Worm (Caenorhabditis elegans) whole organism, L2 larva: ENCODE data around the gene F52H2.15.
A peak's percentile ranks its signal among the peaks of the same experiment; 100 is the strongest.

Source experiments
- C34F6.9 ChIP-seq: fragments of 150-350 bp; optimal IDR thresholded peaks from 2 replicates; lab custom pipeline; 2014; ENCODE audit warnings: missing biosample characterization, missing genetic modification characterization
- F13H6.1 ChIP-seq: sonication (generic microtip); optimal IDR thresholded peaks from 2 replicates; lab custom pipeline; 2016; ENCODE audit warnings: missing genetic modification characterization, missing compliant biosample characterization
- R02D3.7 ChIP-seq: fragments of 150-350 bp; optimal IDR thresholded peaks from 2 replicates; lab custom pipeline; 2014; ENCODE audit warnings: missing biosample characterization, missing genetic modification characterization
- ZK546.5 ChIP-seq: sonication (generic microtip); optimal IDR thresholded peaks from 2 replicates; lab custom pipeline; 2017; ENCODE audit warnings: missing biosample characterization, missing genetic modification characterization
- ama-1 ChIP-seq: fragments of 150-350 bp; optimal IDR thresholded peaks from 2 replicates; lab custom pipeline; 2018; ENCODE audit warnings: inconsistent platforms
- blmp-1 ChIP-seq: sonication (generic microtip); optimal IDR thresholded peaks from 2 replicates; lab custom pipeline; 2017; ENCODE audit warnings: missing genetic modification characterization, mild to moderate bottlenecking, missing compliant biosample characterization, antibody characterized with exemption, moderate library complexity; ENCODE audit not compliant: insufficient read depth
- ceh-16 ChIP-seq: fragments of 150-350 bp; optimal IDR thresholded peaks from 2 replicates; lab custom pipeline; 2014; ENCODE audit warnings: missing biosample characterization, missing genetic modification characterization
- ceh-82 ChIP-seq: fragments of 150-350 bp; optimal IDR thresholded peaks from 2 replicates; lab custom pipeline; 2014; ENCODE audit warnings: missing biosample characterization, missing genetic modification characterization
- crh-2 ChIP-seq: sonication (generic microtip); optimal IDR thresholded peaks from 2 replicates; lab custom pipeline; 2017; ENCODE audit warnings: missing biosample characterization, missing genetic modification characterization
- dmd-4 ChIP-seq: sonication (generic microtip); optimal IDR thresholded peaks from 2 replicates; lab custom pipeline; 2017; ENCODE audit warnings: missing biosample characterization, missing genetic modification characterization
- elt-1 ChIP-seq: fragments of 150-350 bp; optimal IDR thresholded peaks from 2 replicates; lab custom pipeline; 2014; ENCODE audit warnings: missing biosample characterization, missing genetic modification characterization
- fos-1 ChIP-seq: fragments of 150-350 bp; optimal IDR thresholded peaks from 2 replicates; lab custom pipeline; 2014; ENCODE audit warnings: missing biosample characterization, missing genetic modification characterization
- gmeb-1 ChIP-seq: fragments of 150-350 bp; optimal IDR thresholded peaks from 2 replicates; lab custom pipeline; 2014; ENCODE audit warnings: missing biosample characterization, missing genetic modification characterization
- lin-11 ChIP-seq: fragments of 150-350 bp; sonication (generic microtip); optimal IDR thresholded peaks from 2 replicates; lab custom pipeline; 2014; ENCODE audit warnings: missing biosample characterization, missing genetic modification characterization, inconsistent platforms, mixed read lengths
- lin-39 ChIP-seq: fragments of 150-350 bp; optimal IDR thresholded peaks from 2 replicates; lab custom pipeline; 2014; ENCODE audit warnings: missing biosample characterization, missing genetic modification reagents, missing genetic modification characterization
- mbf-1 ChIP-seq: sonication (generic microtip); optimal IDR thresholded peaks from 2 replicates; lab custom pipeline; 2017; ENCODE audit warnings: missing biosample characterization, missing genetic modification characterization
- mdl-1 ChIP-seq, 2 experiments: fragments of 150-350 bp in 1 of 2; sonication (generic microtip) in 1 of 2; optimal IDR thresholded peaks; 2 replicates each; lab custom pipeline; 2017; ENCODE audit warnings: missing biosample characterization in 2 of 2, missing genetic modification characterization in 2 of 2
- nhr-10 ChIP-seq: sonication (generic microtip); optimal IDR thresholded peaks from 2 replicates; lab custom pipeline; 2017; ENCODE audit warnings: missing biosample characterization, missing genetic modification characterization
- nhr-12 ChIP-seq: fragments of 150-350 bp; optimal IDR thresholded peaks from 2 replicates; lab custom pipeline; 2014; ENCODE audit warnings: missing biosample characterization, missing genetic modification characterization
- nhr-129 ChIP-seq: fragments of 150-350 bp; optimal IDR thresholded peaks from 2 replicates; lab custom pipeline; 2014; ENCODE audit warnings: missing biosample characterization, missing genetic modification characterization
- nhr-21 ChIP-seq: fragments of 150-350 bp; optimal IDR thresholded peaks from 2 replicates; lab custom pipeline; 2014; ENCODE audit warnings: missing biosample characterization, missing genetic modification characterization
- nhr-23 ChIP-seq: fragments of 150-350 bp; optimal IDR thresholded peaks from 2 replicates; lab custom pipeline; 2014; ENCODE audit warnings: missing biosample characterization, missing genetic modification reagents, missing genetic modification characterization
- nhr-25 ChIP-seq: fragments of 150-350 bp; sonication (generic microtip); optimal IDR thresholded peaks from 3 replicates; lab custom pipeline; 2014; ENCODE audit warnings: missing biosample characterization, missing genetic modification characterization
- nhr-6 ChIP-seq: fragments of 150-350 bp; optimal IDR thresholded peaks from 2 replicates; lab custom pipeline; 2014; ENCODE audit warnings: missing biosample characterization, missing genetic modification characterization
- nhr-77 ChIP-seq: fragments of 150-350 bp; optimal IDR thresholded peaks from 2 replicates; lab custom pipeline; 2014; ENCODE audit warnings: missing biosample characterization, missing genetic modification characterization
- skn-1 ChIP-seq: sonication (generic microtip); optimal IDR thresholded peaks from 2 replicates; lab custom pipeline; 2017; ENCODE audit warnings: missing biosample characterization, missing genetic modification characterization
- sma-9 ChIP-seq, 2 experiments: fragments of 150-350 bp in 1 of 2; sonication (generic microtip) in 1 of 2; optimal IDR thresholded peaks; 2 replicates each; lab custom pipeline; 2014 to 2016; ENCODE audit warnings: missing genetic modification characterization in 2 of 2, mild to moderate bottlenecking in 1 of 2, missing biosample characterization in 1 of 2, missing compliant biosample characterization in 1 of 2, missing genetic modification reagents in 1 of 2, moderate library complexity in 1 of 2
- unc-55 ChIP-seq: fragments of 150-350 bp; sonication (generic microtip); optimal IDR thresholded peaks from 3 replicates; lab custom pipeline; 2014; ENCODE audit warnings: missing biosample characterization, missing genetic modification reagents, missing genetic modification characterization
- unc-62 ChIP-seq: fragments of 150-350 bp; optimal IDR thresholded peaks from 2 replicates; lab custom pipeline; 2014; ENCODE audit warnings: missing biosample characterization, missing genetic modification reagents, missing genetic modification characterization
- zag-1 ChIP-seq: fragments of 150-350 bp; optimal IDR thresholded peaks from 2 replicates; lab custom pipeline; 2014; ENCODE audit warnings: missing biosample characterization, missing genetic modification characterization
- ztf-1 ChIP-seq: fragments of 200-800 bp; sonication (Bioruptor generic); conservative IDR thresholded peaks from 2 replicates; pipeline ENCODE4 v1.3.6; 2022; ENCODE audit warnings: missing genetic modification characterization, missing compliant biosample characterization
- ztf-11 ChIP-seq: sonication (generic microtip); optimal IDR thresholded peaks from 2 replicates; lab custom pipeline; 2017; ENCODE audit warnings: missing biosample characterization, missing genetic modification characterization
- ztf-4 ChIP-seq: fragments of 150-350 bp; optimal IDR thresholded peaks from 2 replicates; lab custom pipeline; 2014; ENCODE audit warnings: missing biosample characterization, missing genetic modification characterization

The F52H2.15 gene

DNA sequence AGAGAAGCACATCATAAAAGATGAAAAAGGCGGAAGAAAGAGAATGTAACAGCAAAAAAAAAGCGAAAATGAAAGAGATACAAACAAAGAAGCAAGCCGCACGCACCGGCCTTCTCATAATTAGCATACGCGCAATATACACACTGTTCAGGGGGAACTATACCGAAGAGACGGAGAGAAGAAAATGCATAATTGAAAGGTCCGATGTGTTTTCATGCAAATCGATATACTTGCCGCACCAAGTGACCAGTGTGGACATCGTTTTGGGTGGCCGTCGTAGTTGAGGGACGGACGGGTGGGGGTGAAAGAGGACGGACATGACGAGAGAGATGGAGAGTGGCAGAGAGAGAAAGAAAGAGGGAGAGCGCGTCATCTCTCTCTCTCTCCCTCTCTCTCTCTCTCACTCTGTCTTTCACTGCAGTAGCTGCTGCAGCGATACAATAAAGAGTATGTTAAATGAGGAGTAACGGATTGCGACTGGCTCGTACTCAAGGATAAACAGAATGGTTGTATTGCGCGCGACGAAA, 28.8 kb upstream of the F52H2.15 start (continued):
- peak; percentile 94 for TF ChIP-seq sma-9 (GFP tag; optimal IDR thresholded peaks at IDR 0.05; lab: Kevin White, UChicago)
- no peak for TF ChIP-seq sma-9 (tag; optimal IDR thresholded peaks at IDR 0.05; lab: Kevin White, UChicago)
- TF ChIP-seq ztf-1 (GFP tag; lab: Robert Waterston, UW): no peak
- TF ChIP-seq R02D3.7 (tag; lab: Kevin White, UChicago): no peak
- no peak for TF ChIP-seq dmd-4 (tag; lab: Kevin White, UChicago)
- TF ChIP-seq, all 48 proteins: peak for 26

DNA sequence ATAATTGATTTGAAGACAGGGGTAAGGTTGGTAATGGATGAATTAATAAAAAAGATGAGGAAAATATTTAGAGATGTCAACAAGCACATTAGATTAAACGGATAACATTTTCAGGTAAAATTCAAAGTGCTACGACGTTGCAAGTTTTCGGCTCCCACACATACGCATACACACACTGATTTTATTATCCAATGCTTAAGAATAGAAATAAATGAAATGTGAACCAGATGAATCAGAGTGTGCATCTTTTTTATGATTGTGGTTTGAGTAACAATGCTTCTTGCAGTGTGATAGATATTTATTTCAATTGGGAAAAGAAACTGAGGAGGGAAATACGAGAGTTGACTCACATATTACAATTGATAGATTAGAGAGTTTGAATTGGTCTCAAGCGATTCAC, 26.4 kb upstream of the F52H2.15 start:
- TF ChIP-seq nhr-12 (tag; lab: Kevin White, UChicago) (no peak), unc-62 (GFP tag; lab: Kevin White, UChicago) (no peak), dmd-4 (tag; lab: Kevin White, UChicago) (no peak), C34F6.9 (tag; lab: Kevin White, UChicago) (no peak), F13H6.1 (no peak), nhr-25 (tag; lab: Kevin White, UChicago) (no peak), lin-11 (tag; lab: Kevin White, UChicago) (no peak), gmeb-1 (tag; lab: Kevin White, UChicago) (no peak)

DNA sequence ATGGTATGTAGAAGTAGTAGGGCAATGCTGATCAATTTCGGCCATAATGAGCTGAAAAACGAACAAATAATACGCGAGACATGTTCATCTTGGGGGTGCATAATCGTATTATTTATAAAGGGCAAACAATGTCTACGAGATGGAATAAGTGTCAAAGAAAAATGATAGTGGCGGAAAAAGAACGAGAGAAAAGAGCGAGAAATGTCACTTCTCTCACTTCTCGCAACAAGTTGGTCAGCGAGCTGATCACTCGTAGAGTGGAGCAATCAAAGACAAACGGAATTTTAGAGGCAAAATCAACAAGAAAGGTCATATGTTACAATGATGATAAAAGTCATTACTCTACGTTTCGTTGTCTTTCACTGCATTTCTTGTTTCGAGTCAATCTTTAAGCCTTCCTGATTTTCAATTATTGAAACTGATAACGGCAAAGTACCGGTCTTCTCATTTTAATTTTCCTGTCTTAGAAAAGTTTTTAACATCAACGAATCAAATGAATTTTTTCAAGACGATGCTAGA, 24.1 kb upstream of the F52H2.15 start, which contains the start of gene F52H2.3:
F52H2.3 (minus strand) TSS at position 51 of the 519 bp plus-strand sequence.
- TF ChIP-seq fos-1 (tag; lab: Kevin White, UChicago) (peak; percentile 70), elt-1 (tag; lab: Kevin White, UChicago) (no peak), crh-2 (tag; lab: Kevin White, UChicago) (peak; percentile 47), gmeb-1 (tag; lab: Kevin White, UChicago) (peak; percentile 21), mbf-1 (tag; lab: Kevin White, UChicago) (no peak), F13H6.1 (peak; percentile 28), sma-9 (GFP tag; optimal IDR thresholded peaks at IDR 0.05; lab: Kevin White, UChicago) (peak; percentile 2), sma-9 (tag; optimal IDR thresholded peaks at IDR 0.05; lab: Kevin White, UChicago) (no peak)
- TF ChIP-seq, all 48 proteins: peak for 5

DNA sequence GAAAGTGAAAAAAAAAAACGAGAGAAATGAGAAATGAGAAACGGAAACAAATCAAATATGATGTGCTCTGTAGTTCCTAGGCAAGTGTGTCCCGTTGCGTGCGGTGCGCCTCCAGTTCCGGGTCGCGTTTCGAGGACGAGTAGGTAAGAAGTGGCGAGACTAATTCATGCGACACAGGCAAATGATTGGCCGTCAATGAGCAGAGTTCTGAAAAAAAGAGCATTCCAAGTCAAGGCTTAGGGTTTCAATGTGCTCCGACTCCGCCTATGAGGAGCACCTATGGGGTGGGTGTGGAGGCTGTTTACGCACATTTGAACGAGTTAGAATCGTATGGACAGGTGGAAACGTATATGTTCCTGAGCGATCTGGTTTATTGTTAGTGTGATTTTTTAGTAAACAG, 21.8 kb upstream of the F52H2.15 start:
- TF ChIP-seq blmp-1: no peak
- TF ChIP-seq fos-1 (tag; lab: Kevin White, UChicago): peak; percentile 28

DNA sequence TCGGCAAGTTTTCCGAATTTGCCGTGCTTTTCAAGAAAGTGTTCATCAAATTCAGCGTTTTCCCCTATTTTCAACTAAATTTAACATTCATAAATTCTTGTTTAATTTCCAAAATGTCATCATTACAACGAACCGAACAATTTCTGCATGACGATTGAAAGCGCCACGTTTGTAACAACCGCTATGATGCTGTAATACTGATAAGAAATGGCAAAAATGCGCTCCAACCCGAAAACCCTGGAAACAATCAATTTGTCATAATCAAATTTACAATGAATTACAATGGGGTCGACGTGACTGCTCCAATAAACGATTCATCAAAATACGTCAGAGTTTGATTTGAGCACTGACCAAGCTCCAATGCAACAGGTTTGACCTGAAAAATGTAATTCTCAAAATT, 20.5 kb upstream of the F52H2.15 start:
- no peak for TF ChIP-seq unc-62 (GFP tag; lab: Kevin White, UChicago)
- TF ChIP-seq nhr-6: no peak
- peak; percentile 5 for TF ChIP-seq sma-9 (GFP tag; optimal IDR thresholded peaks at IDR 0.05; lab: Kevin White, UChicago)
- TF ChIP-seq sma-9 (tag; optimal IDR thresholded peaks at IDR 0.05; lab: Kevin White, UChicago): no peak
- TF ChIP-seq crh-2 (tag; lab: Kevin White, UChicago): peak; percentile 79
- TF ChIP-seq fos-1 (tag; lab: Kevin White, UChicago): peak; percentile 66
- TF ChIP-seq elt-1 (tag; lab: Kevin White, UChicago): no peak
- no peak for TF ChIP-seq ztf-1 (GFP tag; lab: Robert Waterston, UW)

DNA sequence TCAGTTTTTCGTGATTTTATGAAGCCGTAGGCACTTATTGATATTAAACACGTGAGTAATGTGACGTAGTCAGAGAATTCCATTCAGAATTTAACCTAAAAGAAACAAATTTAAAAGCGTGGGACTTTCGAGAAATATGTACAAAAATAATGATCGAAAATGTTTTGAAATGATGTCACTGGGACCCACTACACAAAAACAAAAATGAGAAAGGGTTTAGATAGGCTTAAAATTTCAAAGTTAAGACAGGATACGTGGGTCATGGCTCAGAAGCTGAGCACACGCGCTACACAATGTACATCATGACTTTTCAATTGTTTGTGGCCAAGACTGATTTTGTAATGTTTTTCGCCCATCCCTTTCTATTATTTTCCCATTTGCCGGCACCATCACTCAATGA, 16.3 kb upstream of the F52H2.15 start, which contains the start of gene smvt-1:
smvt-1 (minus strand) TSS at position 101 of the 400 bp plus-strand sequence.
- TF ChIP-seq lin-39 (no peak), unc-55 (peak; percentile 11), sma-9 (GFP tag; optimal IDR thresholded peaks at IDR 0.05; lab: Kevin White, UChicago) (no peak), sma-9 (tag; optimal IDR thresholded peaks at IDR 0.05; lab: Kevin White, UChicago) (no peak), mdl-1 (tag; optimal IDR thresholded peaks at IDR 0.05; lab: Kevin White, UChicago) (no peak), ceh-82 (no peak), ztf-11 (tag; lab: Kevin White, UChicago) (no peak), nhr-77 (no peak), ama-1 (lab: Kevin White, UChicago) (no peak)

DNA sequence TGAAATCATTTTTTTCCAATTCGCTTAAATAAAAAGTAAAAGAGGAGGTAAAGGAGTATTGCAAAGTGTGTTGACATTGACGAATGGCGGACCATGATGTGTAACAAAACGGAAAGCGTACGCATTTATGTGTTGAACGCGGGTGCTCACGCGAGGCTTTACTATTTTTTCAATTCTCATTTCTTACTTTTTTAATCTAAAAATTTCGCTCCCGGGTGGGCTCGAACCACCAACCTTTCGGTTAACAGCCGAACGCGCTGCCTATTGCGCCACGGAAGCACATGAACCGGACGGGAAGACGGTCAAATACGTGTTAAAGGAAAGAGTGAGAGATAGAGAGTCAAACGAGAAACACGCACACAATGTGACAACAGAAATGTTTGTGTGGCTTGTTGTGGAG, 15.8 kb upstream of the F52H2.15 start:
- TF ChIP-seq nhr-21 (tag; lab: Kevin White, UChicago) (peak; percentile 66), crh-2 (tag; lab: Kevin White, UChicago) (peak; percentile 58), skn-1 (tag; lab: Kevin White, UChicago) (no peak), ZK546.5 (tag; lab: Kevin White, UChicago) (no peak), nhr-25 (tag; lab: Kevin White, UChicago) (peak; percentile 4), lin-39 (no peak), zag-1 (peak; percentile 18), nhr-6 (no peak), mbf-1 (tag; lab: Kevin White, UChicago) (no peak), ztf-4 (no peak), nhr-10 (tag; lab: Kevin White, UChicago) (no peak), nhr-77 (no peak), nhr-129 (tag; lab: Kevin White, UChicago) (peak; percentile 70), F13H6.1 (peak; percentile 74), dmd-4 (tag; lab: Kevin White, UChicago) (no peak), ceh-16 (tag; lab: Kevin White, UChicago) (no peak), sma-9 (GFP tag; optimal IDR thresholded peaks at IDR 0.05; lab: Kevin White, UChicago) (peak; percentile 66), sma-9 (tag; optimal IDR thresholded peaks at IDR 0.05; lab: Kevin White, UChicago) (no peak), nhr-23 (tag; lab: Kevin White, UChicago) (no peak), blmp-1 (no peak), fos-1 (tag; lab: Kevin White, UChicago) (peak; percentile 64), lin-11 (tag; lab: Kevin White, UChicago) (peak; percentile 30), unc-62 (GFP tag; lab: Kevin White, UChicago) (no peak), gmeb-1 (tag; lab: Kevin White, UChicago) (peak; percentile 49), ceh-82 (no peak), ama-1 (lab: Kevin White, UChicago) (no peak), C34F6.9 (tag; lab: Kevin White, UChicago) (peak; percentile 53), elt-1 (tag; lab: Kevin White, UChicago) (no peak)
